Fruit fly (Drosophila melanogaster) whole organism, embryonic: Measurements from ENCODE around the gene anchor.
A peak's percentile ranks its signal among the peaks of the same experiment; 100 is the strongest.

Experiments used
- CG1024 ChIP-seq: fragments of 200-800 bp; sonication (Bioruptor generic); IDR thresholded peaks from 2 replicates; pipeline ENCODE4 v1.3.6; 2022; ENCODE audit warnings: missing biosample characterization, missing genetic modification characterization
- CG12071 ChIP-seq: fragments of 200-800 bp; sonication (Bioruptor generic); optimal IDR thresholded peaks from 3 replicates; lab custom pipeline; 2018; ENCODE audit warnings: missing biosample characterization, mild to moderate bottlenecking, missing genetic modification characterization
- CG1233 ChIP-seq: fragments of 200-800 bp; sonication (Bioruptor generic); optimal IDR thresholded peaks from 4 replicates; lab custom pipeline; 2018; ENCODE audit warnings: missing biosample characterization, mild to moderate bottlenecking, missing genetic modification characterization
- CG13775 ChIP-seq: fragments of 200-800 bp; sonication (Bioruptor generic); optimal IDR thresholded peaks from 3 replicates; lab custom pipeline; 2017; ENCODE audit warnings: missing biosample characterization, mild to moderate bottlenecking, missing genetic modification characterization
- CG2120 ChIP-seq: fragments of 200-800 bp; sonication (Bioruptor generic); optimal IDR thresholded peaks from 3 replicates; lab custom pipeline; 2016; ENCODE audit warnings: missing biosample characterization, missing genetic modification characterization
- CG2875 ChIP-seq: fragments of 200-800 bp; sonication (Bioruptor generic); optimal IDR thresholded peaks from 2 replicates; lab custom pipeline; 2017; ENCODE audit warnings: missing biosample characterization, mild to moderate bottlenecking, missing genetic modification characterization, missing genetic modification reagents
- CG2889 ChIP-seq: fragments of 200-800 bp; sonication (Bioruptor generic); IDR thresholded peaks from 3 replicates; pipeline ENCODE4 v1.3.6; 2022; ENCODE audit warnings: missing biosample characterization, missing genetic modification characterization
- CG31388 ChIP-seq: fragments of 200-800 bp; sonication (Bioruptor generic); optimal IDR thresholded peaks from 2 replicates; lab custom pipeline; 2016; ENCODE audit warnings: missing biosample characterization, missing genetic modification characterization
- CG3281 ChIP-seq: fragments of 200-800 bp; sonication (Bioruptor generic); optimal IDR thresholded peaks from 3 replicates; lab custom pipeline; 2017; ENCODE audit warnings: missing biosample characterization, mild to moderate bottlenecking, missing genetic modification characterization
- CG4360 ChIP-seq: fragments of 200-800 bp; sonication (Bioruptor generic); IDR thresholded peaks from 2 replicates; pipeline ENCODE4 v1.3.6; 2022; ENCODE audit warnings: missing biosample characterization, missing genetic modification characterization
- CG4404 ChIP-seq: fragments of 200-800 bp; sonication (Bioruptor generic); IDR thresholded peaks from 2 replicates; pipeline ENCODE4 v1.3.6; 2022; ENCODE audit warnings: missing biosample characterization, missing genetic modification characterization
- CG5953 ChIP-seq: fragments of 200-800 bp; sonication (Bioruptor generic); IDR thresholded peaks from 2 replicates; pipeline ENCODE4 v1.3.6; 2022; ENCODE audit warnings: missing biosample characterization, missing genetic modification characterization
- CG6175 ChIP-seq: fragments of 200-800 bp; sonication (Bioruptor generic); IDR thresholded peaks from 3 replicates; pipeline ENCODE4 v1.3.6; 2022; ENCODE audit warnings: missing biosample characterization, missing genetic modification characterization
- CG6272 ChIP-seq: fragments of 200-800 bp; sonication (Bioruptor generic); IDR thresholded peaks from 2 replicates; pipeline ENCODE4 v1.3.6; 2022; ENCODE audit warnings: missing biosample characterization, missing genetic modification characterization
- CG7839 ChIP-seq: fragments of 200-800 bp; sonication (Bioruptor generic); optimal IDR thresholded peaks from 3 replicates; lab custom pipeline; 2018; ENCODE audit warnings: missing biosample characterization, mild to moderate bottlenecking, missing genetic modification characterization, moderate library complexity
- CG8281 ChIP-seq: fragments of 200-800 bp; sonication (Bioruptor generic); optimal IDR thresholded peaks from 2 replicates; lab custom pipeline; 2018; ENCODE audit warnings: missing biosample characterization, mild to moderate bottlenecking, missing genetic modification characterization, moderate library complexity
- Dad ChIP-seq: fragments of 200-800 bp; sonication (Bioruptor generic); optimal IDR thresholded peaks from 3 replicates; lab custom pipeline; 2016; ENCODE audit warnings: missing biosample characterization, missing genetic modification characterization
- Deaf1 ChIP-seq: fragments of 200-800 bp; optimal IDR thresholded peaks from 3 replicates; lab custom pipeline; 2019; ENCODE audit warnings: missing biosample characterization, mild to moderate bottlenecking, missing genetic modification characterization, moderate library complexity
- Fer2 ChIP-seq: fragments of 200-800 bp; sonication (Bioruptor generic); optimal IDR thresholded peaks from 2 replicates; lab custom pipeline; 2018; ENCODE audit warnings: missing biosample characterization, mild to moderate bottlenecking, missing genetic modification characterization, moderate library complexity
- HLHmδ ChIP-seq: fragments of 200-800 bp; sonication (Bioruptor generic); optimal IDR thresholded peaks from 2 replicates; lab custom pipeline; 2018; ENCODE audit warnings: missing biosample characterization, mild to moderate bottlenecking, missing genetic modification characterization, moderate library complexity
- Hand ChIP-seq: fragments of 200-800 bp; sonication (Bioruptor generic); optimal IDR thresholded peaks from 2 replicates; lab custom pipeline; 2017; ENCODE audit warnings: mild to moderate bottlenecking, missing biosample characterization, missing genetic modification reagents, missing genetic modification characterization
- Hey ChIP-seq: fragments of 200-800 bp; sonication (Bioruptor generic); optimal IDR thresholded peaks from 3 replicates; lab custom pipeline; 2018; ENCODE audit warnings: missing biosample characterization, mild to moderate bottlenecking, missing genetic modification characterization
- Kr ChIP-seq: fragments of 200-800 bp; sonication (Bioruptor generic); optimal IDR thresholded peaks from 2 replicates; lab custom pipeline; 2017; ENCODE audit warnings: missing biosample characterization, mild to moderate bottlenecking, missing genetic modification characterization
- Lim3 ChIP-seq: fragments of 200-800 bp; sonication (Bioruptor generic); IDR thresholded peaks from 2 replicates; pipeline ENCODE4 v1.3.6; 2022; ENCODE audit warnings: missing biosample characterization, missing genetic modification characterization
- Myb ChIP-seq: fragments of 200-800 bp; sonication (Bioruptor generic); optimal IDR thresholded peaks from 2 replicates; lab custom pipeline; 2016; ENCODE audit warnings: missing biosample characterization, missing genetic modification characterization
- Nf-YB ChIP-seq: fragments of 200-800 bp; sonication (Bioruptor generic); optimal IDR thresholded peaks from 3 replicates; lab custom pipeline; 2019; ENCODE audit warnings: missing biosample characterization, mild to moderate bottlenecking, missing genetic modification characterization, moderate library complexity
- NfI ChIP-seq: fragments of 200-800 bp; sonication (Bioruptor generic); optimal IDR thresholded peaks from 3 replicates; lab custom pipeline; 2018; ENCODE audit warnings: missing biosample characterization, mild to moderate bottlenecking, missing genetic modification characterization, moderate library complexity
- PHDP ChIP-seq: fragments of 200-800 bp; sonication (Bioruptor generic); optimal IDR thresholded peaks from 3 replicates; lab custom pipeline; 2018; ENCODE audit warnings: missing biosample characterization, mild to moderate bottlenecking, missing genetic modification characterization, moderate library complexity
- Sox102F ChIP-seq: fragments of 200-800 bp; sonication (Bioruptor generic); optimal IDR thresholded peaks from 2 replicates; lab custom pipeline; 2018; ENCODE audit warnings: missing biosample characterization, mild to moderate bottlenecking, missing genetic modification characterization, moderate library complexity
- ab ChIP-seq: fragments of 200-800 bp; sonication (Bioruptor generic); optimal IDR thresholded peaks from 2 replicates; lab custom pipeline; 2016; ENCODE audit warnings: missing biosample characterization, missing genetic modification characterization
- bbx ChIP-seq: fragments of 200-800 bp; sonication (Bioruptor generic); IDR thresholded peaks from 2 replicates; pipeline ENCODE4 v1.3.6; 2022; ENCODE audit warnings: missing biosample characterization, missing genetic modification characterization; ENCODE audit not compliant: partially characterized antibody
- bigmax ChIP-seq: fragments of 200-800 bp; sonication (Bioruptor generic); optimal IDR thresholded peaks from 2 replicates; lab custom pipeline; 2018; ENCODE audit warnings: missing biosample characterization, mild to moderate bottlenecking, missing genetic modification characterization
- cato ChIP-seq: fragments of 200-800 bp; sonication (Bioruptor generic); optimal IDR thresholded peaks from 2 replicates; lab custom pipeline; 2016; ENCODE audit warnings: missing biosample characterization, missing genetic modification characterization, borderline replicate concordance
- caup ChIP-seq: fragments of 200-800 bp; sonication (Bioruptor generic); optimal IDR thresholded peaks from 3 replicates; lab custom pipeline; 2017; ENCODE audit warnings: missing biosample characterization, mild to moderate bottlenecking, missing genetic modification characterization, moderate library complexity; ENCODE audit not compliant: severe bottlenecking
- fd3F ChIP-seq: fragments of 200-800 bp; sonication (Bioruptor generic); optimal IDR thresholded peaks from 2 replicates; lab custom pipeline; 2018; ENCODE audit warnings: missing biosample characterization, mild to moderate bottlenecking, missing genetic modification characterization, moderate library complexity
- fu2 ChIP-seq: fragments of 200-800 bp; sonication (Bioruptor generic); optimal IDR thresholded peaks from 2 replicates; lab custom pipeline; 2016; ENCODE audit warnings: missing biosample characterization, missing genetic modification characterization
- jing ChIP-seq: fragments of 200-800 bp; sonication (Bioruptor generic); optimal IDR thresholded peaks from 2 replicates; lab custom pipeline; 2018; ENCODE audit warnings: missing biosample characterization, mild to moderate bottlenecking, missing genetic modification characterization
- nerfin-1 ChIP-seq: fragments of 200-800 bp; sonication (Bioruptor generic); optimal IDR thresholded peaks from 3 replicates; lab custom pipeline; 2019; ENCODE audit warnings: missing biosample characterization, mild to moderate bottlenecking, missing genetic modification characterization, moderate library complexity
- pita ChIP-seq: fragments of 200-800 bp; sonication (Bioruptor generic); optimal IDR thresholded peaks from 2 replicates; lab custom pipeline; 2017; ENCODE audit warnings: missing biosample characterization, mild to moderate bottlenecking, missing genetic modification characterization
- pzg ChIP-seq: fragments of 200-800 bp; sonication (Bioruptor generic); optimal IDR thresholded peaks from 3 replicates; lab custom pipeline; 2018; ENCODE audit warnings: missing biosample characterization, mild to moderate bottlenecking, missing genetic modification characterization, moderate library complexity
- ranshi ChIP-seq: fragments of 200-800 bp; sonication (Bioruptor generic); IDR thresholded peaks from 2 replicates; pipeline ENCODE4 v1.3.6; 2022; ENCODE audit warnings: missing biosample characterization, missing genetic modification characterization
- ro ChIP-seq: fragments of 200-800 bp; sonication (Bioruptor generic); IDR thresholded peaks from 2 replicates; pipeline ENCODE4 v1.3.6; 2022; ENCODE audit warnings: missing biosample characterization, missing genetic modification characterization
- row ChIP-seq: fragments of 200-800 bp; sonication (Bioruptor generic); IDR thresholded peaks from 3 replicates; pipeline ENCODE4 v1.3.6; 2022; ENCODE audit warnings: missing biosample characterization, missing genetic modification characterization
- seq ChIP-seq: fragments of 200-800 bp; sonication (Bioruptor generic); IDR thresholded peaks from 2 replicates; pipeline ENCODE4 v1.3.6; 2022; ENCODE audit warnings: missing biosample characterization, missing genetic modification characterization
- stc ChIP-seq: fragments of 200-800 bp; sonication (Bioruptor generic); IDR thresholded peaks from 2 replicates; pipeline ENCODE4 v1.3.6; 2022; ENCODE audit warnings: missing biosample characterization, missing genetic modification characterization
- tin ChIP-seq: fragments of 200-800 bp; sonication (Bioruptor generic); optimal IDR thresholded peaks from 3 replicates; lab custom pipeline; 2016; ENCODE audit warnings: missing biosample characterization, missing genetic modification characterization
- toy ChIP-seq: fragments of 200-800 bp; sonication (Bioruptor generic); IDR thresholded peaks from 2 replicates; pipeline ENCODE4 v1.3.6; 2022; ENCODE audit warnings: missing biosample characterization, missing genetic modification characterization
- tup ChIP-seq: fragments of 200-800 bp; sonication (Bioruptor generic); optimal IDR thresholded peaks from 2 replicates; lab custom pipeline; 2016; ENCODE audit warnings: missing biosample characterization, mild to moderate bottlenecking, missing genetic modification characterization, moderate library complexity
- vfl ChIP-seq: fragments of 200-800 bp; sonication (Bioruptor generic); optimal IDR thresholded peaks from 2 replicates; lab custom pipeline; 2016; ENCODE audit warnings: missing biosample characterization, missing genetic modification characterization
- z ChIP-seq: fragments of 200-800 bp; sonication (Bioruptor generic); IDR thresholded peaks from 3 replicates; pipeline ENCODE4 v1.3.6; 2022; ENCODE audit warnings: missing biosample characterization, missing genetic modification characterization

Gene anchor

DNA sequence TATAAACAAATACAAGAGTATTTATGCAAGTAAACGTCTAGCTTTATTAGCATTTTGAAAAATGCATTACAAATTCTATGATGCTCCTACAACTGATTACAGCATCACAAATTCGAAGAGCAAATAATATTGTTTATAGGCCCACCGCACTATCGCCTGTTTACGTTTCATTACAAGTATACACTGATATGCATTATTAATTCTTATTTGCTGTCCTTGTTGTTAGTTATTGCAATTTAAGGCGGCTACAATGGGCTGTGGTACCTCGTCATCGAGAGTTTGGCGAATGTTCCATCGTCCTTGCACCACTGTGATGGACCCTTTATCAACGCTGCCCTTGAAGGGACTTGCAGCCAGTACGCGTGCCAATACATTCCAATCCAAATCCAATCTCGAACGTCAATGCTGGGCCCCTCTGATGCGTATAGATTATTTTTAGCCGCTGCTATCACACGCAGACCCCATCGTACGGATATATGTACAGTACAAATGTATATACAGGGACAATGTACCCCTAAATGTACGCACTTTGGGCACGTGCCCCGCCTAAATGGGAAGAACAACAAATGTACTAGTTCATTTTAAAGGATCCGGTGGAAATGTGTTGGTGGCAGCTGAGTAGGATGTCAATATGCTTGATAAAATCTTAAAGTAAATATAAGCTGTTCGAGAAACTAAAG lies 35.2 kb downstream of the anchor start (continued):
- TF ChIP-seq CG13775 (GFP tag; lab: Kevin White, UChicago) (no peak), ab (no peak), nerfin-1 (tag; lab: Kevin White, UChicago) (no peak), CG31388 (GFP tag; lab: Kevin White, UChicago) (no peak), CG7839 (tag; lab: Kevin White, UChicago) (peak; percentile 1), Kr (GFP tag; lab: Kevin White, UChicago) (no peak), seq (GFP tag; lab: Robert Waterston, UW) (0 out of 2 replicates have a peak, but pooled peaks have one; percentile 39), CG4404 (GFP tag; lab: Robert Waterston, UW) (no peak), tup (no peak), CG6175 (GFP tag; lab: Robert Waterston, UW) (no peak), Fer2 (tag; lab: Kevin White, UChicago) (no peak), NfI (no peak), fu2 (GFP tag; lab: Kevin White, UChicago) (no peak), CG2875 (GFP tag; lab: Kevin White, UChicago) (peak; percentile 33), tin (GFP tag; lab: Kevin White, UChicago) (no peak), row (GFP tag; lab: Robert Waterston, UW) (peak; percentile 31; the same call in 1 of the 3 replicates), CG4360 (GFP tag; lab: Robert Waterston, UW) (no peak), CG2889 (GFP tag; lab: Robert Waterston, UW) (no peak), cato (GFP tag; lab: Kevin White, UChicago) (no peak), pita (GFP tag; lab: Kevin White, UChicago) (no peak), Nf-YB (no peak), PHDP (tag; lab: Kevin White, UChicago) (no peak), Dad (GFP tag; lab: Kevin White, UChicago) (no peak), Hand (GFP tag; lab: Kevin White, UChicago) (no peak), ranshi (no peak), CG1024 (GFP tag; lab: Robert Waterston, UW) (0 out of 2 replicates have a peak, but pooled peaks have one; percentile 20), CG1233 (GFP tag; lab: Kevin White, UChicago) (peak; percentile 20), stc (GFP tag; lab: Robert Waterston, UW) (no peak), CG2120 (GFP tag; lab: Kevin White, UChicago) (no peak), ro (GFP tag; lab: Robert Waterston, UW) (no peak), bbx (GFP tag; lab: Robert Waterston, UW) (no peak), fd3F (GFP tag; lab: Kevin White, UChicago) (no peak), CG3281 (GFP tag; lab: Kevin White, UChicago) (no peak), jing (GFP tag; lab: Kevin White, UChicago) (no peak), HLHmδ (peak; percentile 78), caup (GFP tag; lab: Kevin White, UChicago) (no peak), toy (GFP tag; lab: Robert Waterston, UW) (no peak), vfl (GFP tag; lab: Kevin White, UChicago) (no peak), z (no peak), Lim3 (GFP tag; lab: Robert Waterston, UW) (no peak), Myb (no peak), pzg (no peak), CG6272 (GFP tag; lab: Robert Waterston, UW) (no peak), CG5953 (no peak), CG12071 (no peak), Sox102F (peak; percentile 48), CG8281 (no peak), Hey (tag; lab: Kevin White, UChicago) (peak; percentile 86), Deaf1 (tag; lab: Kevin White, UChicago) (no peak), bigmax (GFP tag; lab: Kevin White, UChicago) (no peak)
